Worm (Caenorhabditis elegans): ENCODE measurements around the gene slc-17.3.

- no peak for TF ChIP-seq dao-5 (tag; optimal IDR thresholded peaks at IDR 0.05)
- TF ChIP-seq W03F9.2 (tag; optimal IDR thresholded peaks at IDR 0.05) = no peak
- no peak for TF ChIP-seq him-1 (tag; optimal IDR thresholded peaks at IDR 0.05)
Observed at ce11 chrIII:7865238-7865761, at the start of gene slc-17.3.

Measured in whole organism, L4/young adult.